Fruit fly (Drosophila melanogaster): ENCODE data around the gene CG7443.

The CG7443 gene

dm6 chr3R:8343251-8343744 lies 19.2 kb downstream of the CG7443 start, which contains the start of the genes PNKP and COX7AL (continued):
- TF ChIP-seq CG1792 (GFP tag; optimal IDR thresholded peaks at IDR 0.05) (no peak), CG17568 (GFP tag; optimal IDR thresholded peaks at IDR 0.05) (no peak), trem (tag; optimal IDR thresholded peaks at IDR 0.05) (no peak), yki (optimal IDR thresholded peaks at IDR 0.05) (no peak), Stat92E (GFP tag; optimal IDR thresholded peaks at IDR 0.05) (no peak), Scr (GFP tag; IDR thresholded peaks at IDR 0.05; ENCODE audit: partially characterized antibody) (peak; percentile 46; the same call in 1 of the 2 replicates), Fer2 (tag; optimal IDR thresholded peaks at IDR 0.05) (no peak), Blimp-1 (GFP tag; optimal IDR thresholded peaks at IDR 0.05) (no peak), CG30020 (tag; optimal IDR thresholded peaks at IDR 0.05) (no peak), emc (GFP tag; optimal IDR thresholded peaks at IDR 0.05) (no peak), CG43689 (GFP tag; IDR thresholded peaks at IDR 0.05) (no peak), CG7357 (GFP tag; IDR thresholded peaks at IDR 0.05) (no peak), dimm (GFP tag; IDR thresholded peaks at IDR 0.05) (no peak), CG5245 (GFP tag; optimal IDR thresholded peaks at IDR 0.05) (no peak), CG18011 (GFP tag; optimal IDR thresholded peaks at IDR 0.05) (no peak), CG3065 (GFP tag; optimal IDR thresholded peaks at IDR 0.05) (no peak), Dfd (GFP tag; optimal IDR thresholded peaks at IDR 0.05) (no peak), usp (GFP tag; optimal IDR thresholded peaks at IDR 0.05) (no peak), bsh (GFP tag; optimal IDR thresholded peaks at IDR 0.05) (no peak), chinmo (GFP tag; IDR thresholded peaks at IDR 0.05; ENCODE audit: partially characterized antibody) (no peak), Sry-δ (GFP tag; optimal IDR thresholded peaks at IDR 0.05) (peak; percentile 13), Max (GFP tag; optimal IDR thresholded peaks at IDR 0.05) (no peak), Rfx (GFP tag; IDR thresholded peaks at IDR 0.05) (no peak), Spps (tag; optimal IDR thresholded peaks at IDR 0.05) (no peak), CG4617 (GFP tag; optimal IDR thresholded peaks at IDR 0.05; ENCODE audit: borderline replicate concordance) (peak; percentile 24), cas (GFP tag; IDR thresholded peaks at IDR 0.05) (no peak), Kr (GFP tag; optimal IDR thresholded peaks at IDR 0.05) (no peak), bowl (GFP tag; IDR thresholded peaks at IDR 0.05) (no peak), Pdp1 (GFP tag; optimal IDR thresholded peaks at IDR 0.05) (peak in 1 of 2 experiments; percentile 20), CG6254 (GFP tag; optimal IDR thresholded peaks at IDR 0.05) (no peak), CG9797 (GFP tag; optimal IDR thresholded peaks at IDR 0.05) (peak; percentile 21), CG32772 (GFP tag; IDR thresholded peaks at IDR 0.05) (no peak), CG1603 (tag; optimal IDR thresholded peaks at IDR 0.05) (peak; percentile 14), onecut (GFP tag; IDR thresholded peaks at IDR 0.05) (peak; percentile 89), knrl (GFP tag; IDR thresholded peaks at IDR 0.05; ENCODE audit: partially characterized antibody) (0 out of 3 replicates have a peak, but pooled peaks have one; percentile 27), TFAM (GFP tag; optimal IDR thresholded peaks at IDR 0.05) (no peak), CG4730 (GFP tag; IDR thresholded peaks at IDR 0.05) (no peak), CG33213 (GFP tag; optimal IDR thresholded peaks at IDR 0.05) (no peak), fd64A (GFP tag; optimal IDR thresholded peaks at IDR 0.05) (no peak), CG14965 (GFP tag; optimal IDR thresholded peaks at IDR 0.05; ENCODE audit: borderline replicate concordance) (no peak), psq (GFP tag; optimal IDR thresholded peaks at IDR 0.05) (no peak), danr (GFP tag; IDR thresholded peaks at IDR 0.05) (no peak), stwl (tag; optimal IDR thresholded peaks at IDR 0.05) (peak; percentile 14), Mes4 (GFP tag; optimal IDR thresholded peaks at IDR 0.05) (no peak), CG12942 (GFP tag; optimal IDR thresholded peaks at IDR 0.05) (no peak), MESR4 (GFP tag; optimal IDR thresholded peaks at IDR 0.05) (peak; percentile 44), gfzf (GFP tag; optimal IDR thresholded peaks at IDR 0.05) (peak; percentile 60), klu (GFP tag; IDR thresholded peaks at IDR 0.05) (no peak), NfI (GFP tag; optimal IDR thresholded peaks at IDR 0.05) (no peak), CG14860 (GFP tag; IDR thresholded peaks at IDR 0.05; ENCODE audit: partially characterized antibody) (no peak), ci (GFP tag; IDR thresholded peaks at IDR 0.05) (no peak)
